Worm (Caenorhabditis elegans) whole organism, L4/young adult: ENCODE results near the gene mon-2.

Experiments used
- W03F9.2 ChIP-seq: fragments of 150-350 bp; optimal IDR thresholded peaks from 2 replicates; lab custom pipeline; 2014; ENCODE audit warnings: missing biosample characterization, missing genetic modification characterization
- dao-5 ChIP-seq: sonication (generic microtip); optimal IDR thresholded peaks from 2 replicates; lab custom pipeline; 2016; ENCODE audit warnings: missing genotype, missing genetic modification characterization, moderate library complexity, missing compliant biosample characterization
- him-1 ChIP-seq: sonication (generic microtip); optimal IDR thresholded peaks from 2 replicates; lab custom pipeline; 2016; ENCODE audit warnings: missing genotype, missing genetic modification reagents, missing genetic modification characterization, missing compliant biosample characterization

- TF ChIP-seq him-1 (no peak), dao-5 (tag; lab: Kevin White, UChicago) (no peak), W03F9.2 (no peak)
Observed at ce11 chrIV:12109743-12110142, 13.2 kb downstream of the mon-2 start.
